Worm (Caenorhabditis elegans) whole organism, dauer: Measurements from ENCODE around the gene K10C2.12.

Source experiments
- unc-62 ChIP-seq: sonication (generic microtip); optimal IDR thresholded peaks from 2 replicates; lab custom pipeline; 2017; ENCODE audit warnings: missing biosample characterization, missing genetic modification reagents, missing genetic modification characterization

Gene K10C2.12

DNA sequence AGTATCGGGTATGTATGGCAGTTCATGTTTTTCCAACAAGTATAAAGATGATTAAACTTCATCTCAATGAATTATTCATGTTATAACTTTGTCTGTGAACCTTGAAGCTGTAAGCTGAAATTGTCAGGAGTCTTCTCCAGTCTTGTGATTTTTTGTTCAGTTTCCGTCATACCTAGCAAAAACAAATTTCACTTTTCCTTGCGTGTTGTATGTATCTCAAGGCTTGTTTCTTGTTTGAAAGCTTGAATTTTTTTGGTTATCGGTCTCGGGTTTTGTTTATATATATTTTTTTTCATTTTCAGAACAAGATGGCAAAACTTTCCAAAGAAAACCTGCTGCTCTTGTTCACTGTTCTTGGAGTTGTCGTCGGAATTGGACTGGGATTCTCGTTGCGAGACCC lies 17.5 kb downstream of the K10C2.12 start, which contains the start of gene glt-4:
Gene glt-4 (plus strand): TSS at position 301 of the 400 bp plus-strand sequence.
- no peak for TF ChIP-seq unc-62 (GFP tag; lab: Kevin White, UChicago)

DNA sequence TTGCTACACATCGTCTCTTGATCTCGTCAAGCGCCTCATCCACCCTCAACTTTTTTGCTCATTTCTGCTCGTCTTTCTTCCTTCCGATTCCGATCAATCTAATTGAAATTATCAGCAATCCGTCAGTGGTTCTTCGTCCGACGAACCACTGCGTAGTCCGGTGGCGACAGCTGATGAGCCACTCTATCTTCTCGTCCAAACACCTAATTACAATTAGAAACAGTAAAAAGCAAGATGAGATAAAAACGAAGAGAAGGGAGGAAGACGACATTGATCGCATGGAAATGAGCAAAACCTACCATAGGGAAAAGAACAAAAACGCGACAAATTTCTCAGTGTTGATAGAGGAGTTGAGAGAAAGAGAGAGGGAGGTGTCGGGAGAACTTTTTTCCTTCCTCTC lies 21.1 kb downstream of the K10C2.12 start:
- TF ChIP-seq unc-62 (GFP tag; lab: Kevin White, UChicago), result no peak

DNA sequence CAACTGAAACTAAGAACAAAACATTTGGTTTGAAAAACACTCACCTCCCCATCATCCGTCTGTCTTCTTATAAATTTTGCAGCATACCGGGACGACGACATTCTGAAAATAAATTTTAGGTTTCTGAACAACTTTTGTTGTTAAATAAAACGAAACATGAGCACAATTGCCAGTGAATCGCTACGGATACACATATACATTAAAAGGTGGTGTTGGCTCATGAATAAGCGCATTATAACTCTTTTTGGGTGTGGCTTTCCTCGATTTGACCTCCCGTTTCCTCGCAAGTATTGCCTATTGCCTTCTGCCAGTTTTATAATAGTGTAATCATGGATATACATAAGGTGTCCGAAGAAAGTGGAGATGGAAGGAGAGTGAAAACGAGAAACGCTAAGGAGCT lies 29.1 kb downstream of the K10C2.12 start, which contains the start of gene igcm-2:
Gene igcm-2 (minus strand): TSS at position 101 of the 400 bp plus-strand sequence.
- no peak for TF ChIP-seq unc-62 (GFP tag; lab: Kevin White, UChicago)

DNA sequence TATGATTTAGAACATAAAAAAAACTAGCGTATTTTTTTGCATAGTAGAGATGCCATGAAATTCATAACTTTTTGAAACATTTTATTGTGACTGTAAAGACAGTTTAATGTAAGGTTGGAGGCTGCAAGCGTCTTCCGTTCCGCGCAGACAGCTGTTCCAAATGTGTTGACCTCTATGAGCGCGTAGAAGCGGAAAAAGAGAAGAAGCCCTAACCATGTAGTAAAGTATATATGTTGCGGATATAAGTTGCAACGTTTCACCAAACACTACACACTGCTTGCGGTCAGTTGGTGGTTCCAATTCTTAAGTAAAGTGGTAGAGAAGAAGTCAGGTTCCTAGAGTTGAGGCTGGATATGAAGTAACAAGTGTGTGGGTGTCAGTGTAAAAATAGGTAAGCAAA lies 31.9 kb downstream of the K10C2.12 start:
- TF ChIP-seq unc-62 (GFP tag; lab: Kevin White, UChicago), result no peak

DNA sequence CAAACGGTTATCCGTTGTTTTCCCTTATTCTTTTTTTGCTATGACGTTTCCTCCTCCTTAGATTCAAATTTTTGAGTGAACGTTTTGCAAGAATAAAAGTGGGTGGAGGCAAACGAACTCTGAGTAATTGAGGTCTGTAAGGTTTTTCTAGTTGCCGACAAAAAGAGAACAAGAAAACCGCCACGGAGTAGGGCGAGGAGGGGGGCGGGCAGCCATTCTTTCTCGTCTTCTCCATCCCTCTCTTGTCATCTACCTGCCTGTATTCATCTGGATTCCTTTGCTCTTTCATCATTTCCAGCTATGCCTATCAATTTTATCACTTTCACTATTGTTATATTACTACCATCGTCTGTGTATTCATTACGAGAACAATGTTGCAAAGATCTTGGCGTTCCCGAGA lies 35.4 kb downstream of the K10C2.12 start, which contains the start of gene igdb-3:
Gene igdb-3 (plus strand): TSS at position 301 of the 400 bp plus-strand sequence.
- TF ChIP-seq unc-62 (GFP tag; lab: Kevin White, UChicago), result no peak

DNA sequence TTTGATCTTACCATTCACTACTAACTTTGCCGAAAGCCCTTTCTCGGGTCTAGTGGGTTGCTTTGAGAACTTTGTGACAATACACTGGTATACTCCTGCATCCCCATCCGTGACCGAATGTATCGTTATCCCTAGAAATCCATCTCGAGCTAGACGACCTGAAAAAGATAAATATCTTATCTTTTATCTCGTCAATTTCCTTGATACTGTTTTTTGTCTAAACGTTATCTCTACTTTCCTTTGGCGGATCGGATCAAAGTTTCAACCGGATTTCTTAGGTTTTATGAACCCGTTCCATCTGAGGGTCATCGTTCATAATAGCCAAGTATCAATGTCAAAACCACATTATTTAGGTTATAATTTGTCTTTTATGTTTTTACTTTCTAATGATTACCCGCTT lies 36.0 kb downstream of the K10C2.12 start:
- TF ChIP-seq unc-62 (GFP tag; lab: Kevin White, UChicago), result no peak

DNA sequence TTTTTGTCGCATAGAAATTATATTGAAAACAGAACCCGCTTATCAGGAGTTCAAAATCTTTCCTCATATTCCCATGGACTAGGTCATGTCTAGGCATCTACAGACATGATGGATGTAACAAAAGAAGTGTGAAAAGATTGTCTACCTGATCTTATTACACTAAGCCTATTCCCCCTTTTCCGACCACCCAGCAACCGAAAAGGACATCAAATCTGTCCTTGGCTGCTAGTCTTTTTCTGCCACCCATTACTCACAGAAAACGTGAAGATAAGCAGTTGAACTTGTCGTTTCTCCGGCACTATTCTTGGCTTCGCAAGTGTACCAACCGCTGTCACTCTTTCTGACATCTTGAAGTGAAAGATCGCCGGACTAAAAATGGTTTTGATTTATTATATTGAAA lies 37.7 kb downstream of the K10C2.12 start:
- TF ChIP-seq unc-62 (GFP tag; lab: Kevin White, UChicago), result no peak

DNA sequence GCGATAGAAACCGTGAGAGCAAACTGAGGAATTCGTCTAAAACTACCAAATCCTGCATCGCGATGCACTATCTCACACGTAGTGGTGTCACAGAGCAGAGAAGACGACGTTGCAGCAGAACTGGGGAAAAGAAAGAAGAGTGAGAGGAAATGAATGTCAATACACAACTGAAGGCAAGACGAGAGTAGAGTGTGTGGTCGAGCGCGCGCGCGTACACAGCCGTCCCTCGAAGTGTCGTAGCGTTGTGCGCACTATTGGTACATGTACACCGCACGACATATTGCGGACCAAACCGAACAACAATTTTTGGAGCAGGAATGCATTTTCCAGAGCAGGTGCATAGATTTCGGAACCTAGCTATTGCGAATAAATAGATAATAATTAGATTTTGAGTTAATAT lies 42.2 kb downstream of the K10C2.12 start:
- no peak for TF ChIP-seq unc-62 (GFP tag; lab: Kevin White, UChicago)

DNA sequence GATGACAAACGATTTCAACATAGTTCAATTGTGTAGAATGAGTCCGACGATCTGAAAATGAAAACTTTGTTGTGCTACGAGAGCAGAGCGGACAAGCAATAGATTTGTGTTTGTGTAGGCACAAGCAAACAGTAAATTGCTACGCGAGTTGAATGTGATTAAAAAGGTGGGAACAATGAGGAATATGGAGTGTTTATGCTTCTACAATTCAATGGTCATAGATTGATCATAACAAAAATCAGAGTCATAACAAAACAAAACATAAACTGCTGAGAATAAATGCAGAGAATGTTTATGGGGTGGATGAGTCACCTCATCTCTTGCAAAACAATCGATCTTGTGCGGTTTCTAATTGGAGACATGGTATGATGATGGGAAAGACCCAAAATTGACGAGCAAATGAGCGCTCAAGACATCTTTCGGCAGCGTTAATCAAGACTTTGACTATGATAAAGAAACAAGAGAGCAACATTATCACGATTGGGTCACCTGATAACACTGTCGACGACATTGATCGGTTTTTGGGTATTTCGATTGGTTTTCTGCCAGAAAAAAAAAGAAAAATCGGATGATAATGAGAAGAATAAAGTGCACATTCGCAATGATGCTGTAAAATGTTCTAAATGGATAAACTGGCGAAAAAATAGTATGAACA lies 42.8 kb downstream of the K10C2.12 start, which contains the start of gene lmp-1:
Gene lmp-1 (minus strand): TSS at position 51 of the 655 bp plus-strand sequence.
- no peak for TF ChIP-seq unc-62 (GFP tag; lab: Kevin White, UChicago)

DNA sequence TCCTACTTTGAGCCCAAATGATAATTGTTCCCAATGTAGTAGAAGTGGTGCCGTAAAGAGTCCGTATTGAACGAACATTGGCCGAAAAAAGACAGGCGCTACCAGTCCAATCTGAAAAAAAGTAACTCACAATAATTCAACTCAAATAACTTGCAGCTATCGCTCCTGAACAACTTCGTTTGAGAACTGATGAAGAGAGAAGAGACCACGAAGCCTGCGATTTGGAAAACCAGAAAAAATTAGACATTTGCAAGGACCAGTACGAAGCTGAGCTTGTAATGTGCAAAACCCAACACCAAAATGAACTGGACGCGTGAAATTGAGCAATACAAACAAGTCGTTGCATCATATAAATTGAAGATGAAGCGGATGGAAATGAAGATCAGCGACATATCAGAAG lies 46.1 kb downstream of the K10C2.12 start, which contains the start of gene C03B1.1:
Gene C03B1.1 (plus strand): TSS at position 301 of the 400 bp plus-strand sequence.
- no peak for TF ChIP-seq unc-62 (GFP tag; lab: Kevin White, UChicago)

DNA sequence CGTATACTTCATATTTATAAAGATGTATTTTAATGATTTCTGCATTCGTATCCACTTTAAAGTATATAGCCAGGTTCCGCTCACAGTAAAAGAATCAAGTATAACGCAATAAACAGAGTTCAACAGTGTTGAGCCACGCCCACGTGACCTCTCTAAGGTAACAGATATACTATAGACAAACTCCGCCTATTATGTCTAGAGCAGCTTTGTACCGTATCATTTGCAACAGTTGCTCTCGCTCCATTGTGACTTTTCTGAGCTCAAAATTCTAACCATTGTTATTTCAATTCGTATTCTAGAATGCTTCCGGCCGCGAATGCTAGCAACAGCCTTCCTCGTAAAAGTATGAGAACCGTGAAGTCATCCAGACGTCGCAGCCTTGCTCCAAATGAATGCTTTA lies 47.2 kb downstream of the K10C2.12 start, which contains the start of gene C03B1.17:
Gene C03B1.17 (plus strand): TSS at position 301 of the 400 bp plus-strand sequence.
- no peak for TF ChIP-seq unc-62 (GFP tag; lab: Kevin White, UChicago)

DNA sequence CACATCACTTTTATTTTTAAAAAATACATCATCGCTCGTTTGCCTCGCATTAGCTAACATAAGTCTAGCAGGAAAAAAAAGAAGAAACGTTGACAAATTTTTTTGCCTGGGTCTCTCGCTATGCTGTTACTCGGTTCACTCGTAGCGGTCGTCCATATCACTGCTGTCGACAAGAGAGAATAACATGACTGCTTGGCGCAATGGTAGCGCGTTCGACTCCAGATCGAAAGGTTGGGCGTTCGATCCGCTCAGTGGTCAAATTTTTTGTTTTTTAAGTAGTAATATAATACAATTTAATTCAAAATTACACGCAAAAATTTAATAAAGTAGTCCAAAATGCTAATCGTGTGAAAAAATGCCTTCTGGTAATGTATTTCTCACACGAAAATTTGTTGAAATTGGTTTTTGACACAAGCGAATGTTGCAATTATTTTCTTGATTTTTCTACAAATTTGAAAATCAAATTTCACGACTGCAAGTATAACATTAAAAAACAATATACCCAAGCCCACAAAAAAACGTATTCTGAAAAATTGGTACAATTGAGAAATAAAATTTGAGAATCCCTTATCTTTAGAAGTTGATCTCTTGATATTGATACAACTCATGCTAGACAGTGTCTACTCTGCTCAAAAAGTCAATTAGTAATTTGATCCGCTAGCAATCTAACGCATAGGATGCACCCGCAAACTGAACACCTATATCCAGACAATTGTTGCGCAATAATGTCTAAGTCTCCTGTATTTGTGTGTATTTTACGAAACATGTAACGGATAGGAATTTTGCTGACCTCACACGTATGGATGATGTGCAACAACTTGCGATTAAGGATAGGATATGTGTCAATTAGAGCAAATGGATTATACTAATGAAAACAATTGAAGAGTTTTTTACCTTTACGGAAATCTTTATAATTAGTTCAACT lies 49.1 kb downstream of the K10C2.12 start:
- TF ChIP-seq unc-62 (GFP tag; lab: Kevin White, UChicago), result no peak
